Fruit fly (Drosophila melanogaster) whole organism: ENCODE measurements around the gene CG12375.

Experiments
- CG8478 ChIP-seq: fragments of >200 bp; optimal IDR thresholded peaks from 2 replicates; lab custom pipeline; 2018; ENCODE audit warnings: inconsistent platforms
- Dll ChIP-seq: fragments of >200 bp; optimal IDR thresholded peaks from 2 replicates; lab custom pipeline; 2017
- psq ChIP-seq: fragments of >200 bp; optimal IDR thresholded peaks from 2 replicates; lab custom pipeline; 2017
- usp ChIP-seq: fragments of >200 bp; optimal IDR thresholded peaks from 2 replicates; lab custom pipeline; 2017; ENCODE audit warnings: missing biosample characterization, missing genetic modification characterization, mixed read lengths

DNA sequence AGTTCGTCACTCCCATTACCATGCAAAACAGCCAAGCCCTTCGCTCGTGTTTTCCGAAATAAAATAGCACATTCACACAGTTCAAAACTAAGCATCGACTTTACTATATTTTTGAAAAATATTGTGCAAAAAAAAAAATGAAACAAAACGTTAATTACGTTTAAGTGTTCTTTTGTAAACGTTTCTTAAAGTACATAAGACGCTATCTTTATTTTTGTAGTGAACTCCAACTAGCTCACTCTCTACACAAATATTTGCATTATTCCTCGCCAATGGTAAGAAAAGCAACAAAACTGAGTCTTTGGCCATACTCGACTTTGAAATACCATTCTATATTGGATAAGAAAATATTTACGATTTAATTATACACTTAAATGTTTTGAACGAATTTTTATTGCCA lies 4.0 kb upstream of the CG12375 start:
- TF ChIP-seq psq (lab: Kevin White, UChicago) (no peak), CG8478 (no peak), Dll (no peak), usp (no peak)
